Fruit fly (Drosophila melanogaster): ENCODE measurements around the gene Npc2b.

Gene Npc2b

dm6 chr3R:14056320-14057053 is 32.8 kb upstream of the Npc2b start, which contains the start of gene foxo:
Gene foxo (plus strand): TSS chr3R:14056945.
- TF ChIP-seq Myc (optimal IDR thresholded peaks at IDR 0.05) (no peak), ttk (optimal IDR thresholded peaks at IDR 0.05) (no peak)

- no peak for TF ChIP-seq h (optimal IDR thresholded peaks at IDR 0.05)
- no peak for TF ChIP-seq Sin3A (optimal IDR thresholded peaks at IDR 0.05)
- TF ChIP-seq insv (optimal IDR thresholded peaks at IDR 0.05), result no peak
- TF ChIP-seq ttk (optimal IDR thresholded peaks at IDR 0.05), result no peak
- TF ChIP-seq psq (optimal IDR thresholded peaks at IDR 0.05), result no peak
- no peak for TF ChIP-seq Myc (optimal IDR thresholded peaks at IDR 0.05)
These were observed 32.0 kb upstream of the Npc2b start for dm6 chr3R:14057132-14057855.

dm6 chr3R:14058531-14059431 is 30.5 kb upstream of the Npc2b start:
- TF ChIP-seq insv (optimal IDR thresholded peaks at IDR 0.05), result no peak

- TF ChIP-seq insv (optimal IDR thresholded peaks at IDR 0.05) (no peak), h (optimal IDR thresholded peaks at IDR 0.05) (no peak), psq (optimal IDR thresholded peaks at IDR 0.05) (no peak), Myc (optimal IDR thresholded peaks at IDR 0.05) (no peak)
These were observed 29.5 kb upstream of the Npc2b start for dm6 chr3R:14059703-14060300.

dm6 chr3R:14060399-14060798 is 28.9 kb upstream of the Npc2b start:
- TF ChIP-seq Myc (optimal IDR thresholded peaks at IDR 0.05) (no peak), psq (optimal IDR thresholded peaks at IDR 0.05) (no peak), h (optimal IDR thresholded peaks at IDR 0.05) (no peak), Sin3A (optimal IDR thresholded peaks at IDR 0.05) (no peak), insv (optimal IDR thresholded peaks at IDR 0.05) (no peak), ttk (optimal IDR thresholded peaks at IDR 0.05) (no peak)

- no peak for TF ChIP-seq Sin3A (optimal IDR thresholded peaks at IDR 0.05)
- no peak for TF ChIP-seq insv (optimal IDR thresholded peaks at IDR 0.05)
- TF ChIP-seq Myc (optimal IDR thresholded peaks at IDR 0.05), result no peak
- no peak for TF ChIP-seq psq (optimal IDR thresholded peaks at IDR 0.05)
- no peak for TF ChIP-seq ttk (optimal IDR thresholded peaks at IDR 0.05)
- no peak for TF ChIP-seq h (optimal IDR thresholded peaks at IDR 0.05)
These were observed 28.0 kb upstream of the Npc2b start for dm6 chr3R:14061049-14061987.

dm6 chr3R:14061988-14062868 is 27.1 kb upstream of the Npc2b start:
- no peak for TF ChIP-seq h (optimal IDR thresholded peaks at IDR 0.05)
- TF ChIP-seq ttk (optimal IDR thresholded peaks at IDR 0.05), result no peak

dm6 chr3R:14062869-14063543 is 26.3 kb upstream of the Npc2b start:
- TF ChIP-seq Sin3A (optimal IDR thresholded peaks at IDR 0.05) (no peak), ttk (optimal IDR thresholded peaks at IDR 0.05) (no peak), insv (optimal IDR thresholded peaks at IDR 0.05) (no peak), Myc (optimal IDR thresholded peaks at IDR 0.05) (no peak), h (optimal IDR thresholded peaks at IDR 0.05) (no peak)

dm6 chr3R:14064158-14064969 is 25.0 kb upstream of the Npc2b start:
- no peak for TF ChIP-seq h (optimal IDR thresholded peaks at IDR 0.05)

- TF ChIP-seq h (optimal IDR thresholded peaks at IDR 0.05), result no peak
- TF ChIP-seq psq (optimal IDR thresholded peaks at IDR 0.05), result no peak
- TF ChIP-seq Myc (optimal IDR thresholded peaks at IDR 0.05), result no peak
These were observed 24.1 kb upstream of the Npc2b start for dm6 chr3R:14065241-14065640.
